Worm (Caenorhabditis elegans) whole organism, early embryonic: Measurements from ENCODE around the gene R08D7.4.

ENCODE experiments used
- B0310.2 ChIP-seq: sonication (generic microtip); optimal IDR thresholded peaks from 2 replicates; lab custom pipeline; 2016; ENCODE audit warnings: mild to moderate bottlenecking, missing genetic modification characterization, missing compliant biosample characterization
- F13C5.2 ChIP-seq: sonication (generic microtip); optimal IDR thresholded peaks from 2 replicates; lab custom pipeline; 2017; ENCODE audit warnings: mild to moderate bottlenecking, missing genetic modification characterization, inconsistent platforms, missing compliant biosample characterization
- aly-1 ChIP-seq: sonication (generic microtip); optimal IDR thresholded peaks from 2 replicates; lab custom pipeline; 2016; ENCODE audit warnings: missing genetic modification characterization, missing compliant biosample characterization
- ama-1 ChIP-seq: fragments of 150-350 bp; optimal IDR thresholded peaks from 2 replicates; lab custom pipeline; 2014
- ets-7 ChIP-seq: sonication (generic microtip); optimal IDR thresholded peaks from 2 replicates; lab custom pipeline; 2016; ENCODE audit warnings: missing genotype, missing genetic modification characterization, missing compliant biosample characterization
- flt-1 ChIP-seq: fragments of 200-800 bp; sonication (Bioruptor generic); IDR thresholded peaks from 2 replicates; pipeline ENCODE4 v1.3.6; 2022; ENCODE audit warnings: missing genetic modification characterization, missing compliant biosample characterization
- hmbx-1 ChIP-seq: sonication (generic microtip); optimal IDR thresholded peaks from 2 replicates; lab custom pipeline; 2016; ENCODE audit warnings: mild to moderate bottlenecking, missing genetic modification characterization, missing compliant biosample characterization
- hnd-1 ChIP-seq: sonication (generic microtip); optimal IDR thresholded peaks from 2 replicates; lab custom pipeline; 2016; ENCODE audit warnings: missing genetic modification characterization, missing compliant biosample characterization
- pes-1 ChIP-seq: fragments of 200-800 bp; sonication (Bioruptor generic); IDR thresholded peaks from 2 replicates; pipeline ENCODE4 v1.3.6; 2022; ENCODE audit warnings: missing genetic modification reagents, missing genetic modification characterization, missing compliant biosample characterization
- scrt-1 ChIP-seq: fragments of 200-800 bp; sonication (Bioruptor generic); IDR thresholded peaks from 2 replicates; pipeline ENCODE4 v1.3.6; 2022; ENCODE audit warnings: missing genetic modification characterization, missing compliant biosample characterization
- tbx-11 ChIP-seq: fragments of 200-800 bp; sonication (Bioruptor generic); IDR thresholded peaks from 2 replicates; pipeline ENCODE4 v1.3.6; 2022; ENCODE audit warnings: missing genetic modification characterization, missing compliant biosample characterization

DNA sequence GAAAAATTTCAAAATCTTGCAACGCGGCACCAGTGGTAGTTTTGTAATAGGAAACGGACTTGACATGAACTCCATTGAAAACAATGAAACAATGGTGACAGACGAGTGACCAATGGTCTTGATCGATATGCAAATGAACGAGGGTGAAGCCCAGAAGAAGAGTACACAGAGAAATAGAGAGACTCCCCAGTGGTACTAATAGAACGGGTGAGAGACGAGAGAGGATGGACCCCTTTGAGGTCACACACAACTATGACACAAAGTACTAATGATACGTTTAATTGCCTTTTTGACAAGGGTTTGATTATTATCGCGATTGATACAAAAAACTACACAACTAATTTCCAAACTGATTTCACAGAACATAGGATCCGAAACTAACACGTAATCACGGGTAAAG is 38.4 kb downstream of the R08D7.4 start, which contains the start of gene F59B2.8:
- TF ChIP-seq ama-1 (lab: Kevin White, UChicago) (no peak), hnd-1 (tag; lab: Kevin White, UChicago) (no peak), flt-1 (no peak), tbx-11 (GFP tag; lab: Robert Waterston, UW) (no peak), F13C5.2 (no peak), aly-1 (tag; lab: Kevin White, UChicago) (no peak), hmbx-1 (tag; lab: Kevin White, UChicago) (no peak), pes-1 (no peak), ets-7 (no peak), B0310.2 (tag; lab: Kevin White, UChicago) (no peak), scrt-1 (GFP tag; lab: Robert Waterston, UW) (no peak)
